Fruit fly (Drosophila melanogaster): ENCODE measurements around the gene Sgs4.

DNA sequence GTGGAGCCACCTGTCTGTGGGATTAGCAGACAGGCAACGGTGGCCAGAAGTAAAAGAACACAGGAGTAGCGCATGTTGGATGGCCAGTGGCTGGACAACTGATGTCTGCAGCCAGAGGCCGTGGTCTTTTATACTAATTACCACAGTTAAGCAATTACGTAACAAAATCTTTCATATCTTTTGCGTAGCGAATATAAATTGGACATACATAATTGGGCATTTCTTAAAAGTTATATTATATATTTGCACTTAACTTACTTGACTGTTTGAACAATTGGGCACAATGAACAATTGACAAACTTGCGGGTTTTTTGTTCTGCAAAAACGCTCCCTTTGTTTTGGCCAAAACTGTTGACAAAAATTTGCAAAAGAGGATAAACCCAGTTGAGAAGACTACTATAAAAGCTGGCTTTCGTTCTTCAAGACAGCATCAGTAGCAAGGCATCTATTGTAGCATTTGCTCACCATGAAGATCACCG, 7.9 kb upstream of the Sgs4 start, which contains the start of the genes ng3 and ng1:
- TF ChIP-seq CG15710 (tag; optimal IDR thresholded peaks at IDR 0.05) (no peak), CG10348 (GFP tag; IDR thresholded peaks at IDR 0.05) (no peak), CG32121 (GFP tag; IDR thresholded peaks at IDR 0.05) (no peak), CG4496 (GFP tag; IDR thresholded peaks at IDR 0.05) (no peak), Ets98B (GFP tag; IDR thresholded peaks at IDR 0.05) (no peak), CG8159 (tag; optimal IDR thresholded peaks at IDR 0.05) (no peak), CG12605 (GFP tag; IDR thresholded peaks at IDR 0.05) (no peak), CG14655 (GFP tag; optimal IDR thresholded peaks at IDR 0.05) (no peak), EcR (GFP tag; optimal IDR thresholded peaks at IDR 0.05) (no peak)

Measured in whole organism, pupa.